Fruit fly (Drosophila melanogaster) whole organism, embryonic: ENCODE results near the gene Lst8.
A peak's percentile ranks its signal among the peaks of the same experiment; 100 is the strongest.

Experiments
- Bdp1 ChIP-seq: fragments of 200-800 bp; sonication (Bioruptor generic); optimal IDR thresholded peaks from 3 replicates; lab custom pipeline; 2016; ENCODE audit warnings: missing biosample characterization, missing genetic modification characterization
- CG10565 ChIP-seq: fragments of 200-800 bp; sonication (Bioruptor generic); optimal IDR thresholded peaks from 3 replicates; lab custom pipeline; 2016; ENCODE audit warnings: missing biosample characterization, mild to moderate bottlenecking, missing genetic modification characterization
- CG10654 ChIP-seq: fragments of 200-800 bp; sonication (Bioruptor generic); optimal IDR thresholded peaks from 2 replicates; lab custom pipeline; 2016; ENCODE audit warnings: missing biosample characterization, missing genetic modification characterization
- CG10959 ChIP-seq: fragments of 200-800 bp; sonication (Bioruptor generic); IDR thresholded peaks from 2 replicates; pipeline ENCODE4 v1.3.6; 2022; ENCODE audit warnings: missing biosample characterization, missing genetic modification characterization
- CG11093 ChIP-seq: fragments of 200-800 bp; sonication (Bioruptor generic); IDR thresholded peaks from 3 replicates; pipeline ENCODE4 v1.3.6; 2022; ENCODE audit warnings: missing biosample characterization, missing genetic modification characterization
- CG11695 ChIP-seq: fragments of 200-800 bp; sonication (Bioruptor generic); IDR thresholded peaks from 3 replicates; pipeline ENCODE4 v1.3.6; 2022; ENCODE audit warnings: missing biosample characterization, missing genetic modification characterization
- CG12219 ChIP-seq: fragments of 200-800 bp; sonication (Bioruptor generic); optimal IDR thresholded peaks from 3 replicates; lab custom pipeline; 2018; ENCODE audit warnings: missing biosample characterization, mild to moderate bottlenecking, missing genetic modification characterization
- CG12942 ChIP-seq: fragments of 200-800 bp; sonication (Bioruptor generic); optimal IDR thresholded peaks from 3 replicates; lab custom pipeline; 2016; ENCODE audit warnings: missing biosample characterization, missing genetic modification characterization
- CG13123 ChIP-seq: fragments of 200-800 bp; sonication (Bioruptor generic); optimal IDR thresholded peaks from 2 replicates; lab custom pipeline; 2016; ENCODE audit warnings: missing biosample characterization, missing genetic modification characterization
- CG14441 ChIP-seq: fragments of 200-800 bp; sonication (Bioruptor generic); IDR thresholded peaks from 2 replicates; pipeline ENCODE4 v1.3.6; 2022; ENCODE audit warnings: missing biosample characterization, missing genetic modification characterization
- CG1603 ChIP-seq: fragments of 200-800 bp; sonication (Bioruptor generic); optimal IDR thresholded peaks from 2 replicates; lab custom pipeline; 2019; ENCODE audit warnings: missing biosample characterization, mild to moderate bottlenecking, missing genetic modification characterization, moderate library complexity
- CG17359 ChIP-seq: fragments of 200-800 bp; sonication (Bioruptor generic); optimal IDR thresholded peaks from 3 replicates; lab custom pipeline; 2018; ENCODE audit warnings: missing biosample characterization, mild to moderate bottlenecking, missing genetic modification characterization, moderate library complexity
- CG2889 ChIP-seq: fragments of 200-800 bp; sonication (Bioruptor generic); IDR thresholded peaks from 3 replicates; pipeline ENCODE4 v1.3.6; 2022; ENCODE audit warnings: missing biosample characterization, missing genetic modification characterization
- CG30431 ChIP-seq: fragments of 200-800 bp; sonication (Bioruptor generic); optimal IDR thresholded peaks from 2 replicates; lab custom pipeline; 2017; ENCODE audit warnings: missing biosample characterization, missing genetic modification characterization
- CG3407 ChIP-seq: fragments of 200-800 bp; sonication (Bioruptor generic); optimal IDR thresholded peaks from 2 replicates; lab custom pipeline; 2018; ENCODE audit warnings: missing biosample characterization, mild to moderate bottlenecking, missing genetic modification characterization
- CG3847 ChIP-seq: fragments of 200-800 bp; sonication (Bioruptor generic); IDR thresholded peaks from 2 replicates; pipeline ENCODE4 v1.3.6; 2022; ENCODE audit warnings: missing biosample characterization, missing genetic modification characterization
- CG8290 ChIP-seq, 3 experiments: fragments of 200-800 bp; sonication (Bioruptor generic); optimal IDR thresholded peaks; 2 replicates each; lab custom pipeline; 2016 to 2019; ENCODE audit warnings: missing biosample characterization in 3 of 3, missing genetic modification characterization in 3 of 3, mild to moderate bottlenecking in 2 of 3, moderate library complexity in 1 of 3
- D19B ChIP-seq: fragments of 200-800 bp; sonication (Bioruptor generic); optimal IDR thresholded peaks from 2 replicates; lab custom pipeline; 2017; ENCODE audit warnings: missing biosample characterization, mild to moderate bottlenecking, missing genetic modification characterization
- Doc2 ChIP-seq: fragments of 200-800 bp; sonication (Bioruptor generic); IDR thresholded peaks from 2 replicates; pipeline ENCODE4 v1.3.6; 2022; ENCODE audit warnings: missing biosample characterization, missing genetic modification characterization
- Drgx ChIP-seq: fragments of 200-800 bp; sonication (Bioruptor generic); IDR thresholded peaks from 2 replicates; pipeline ENCODE4 v1.3.6; 2022; ENCODE audit warnings: missing biosample characterization, missing genetic modification characterization
- H2.0 ChIP-seq: fragments of 200-800 bp; sonication (Bioruptor generic); IDR thresholded peaks from 2 replicates; pipeline ENCODE4 v1.3.6; 2022; ENCODE audit warnings: missing biosample characterization, missing genetic modification characterization
- Hey ChIP-seq: fragments of 200-800 bp; sonication (Bioruptor generic); optimal IDR thresholded peaks from 3 replicates; lab custom pipeline; 2018; ENCODE audit warnings: missing biosample characterization, mild to moderate bottlenecking, missing genetic modification characterization
- Hmx ChIP-seq: fragments of 200-800 bp; sonication (Bioruptor generic); optimal IDR thresholded peaks from 2 replicates; lab custom pipeline; 2016; ENCODE audit warnings: missing biosample characterization, missing genetic modification characterization
- Neu2 ChIP-seq: fragments of 200-800 bp; sonication (Bioruptor generic); optimal IDR thresholded peaks from 3 replicates; lab custom pipeline; 2016; ENCODE audit warnings: missing biosample characterization, missing genetic modification characterization, borderline replicate concordance
- Ravus ChIP-seq: fragments of 200-800 bp; sonication (Bioruptor generic); IDR thresholded peaks from 2 replicates; pipeline ENCODE4 v1.3.6; 2022; ENCODE audit warnings: missing biosample characterization, missing genetic modification characterization
- Rfx ChIP-seq: fragments of 200-800 bp; sonication (Bioruptor generic); IDR thresholded peaks from 2 replicates; pipeline ENCODE4 v1.3.6; 2022; ENCODE audit warnings: missing biosample characterization, missing genetic modification characterization
- Sin3A ChIP-seq: fragments of >200 bp; optimal IDR thresholded peaks from 2 replicates; lab custom pipeline; 2018
- Sox100B ChIP-seq: fragments of 200-800 bp; sonication (Bioruptor generic); optimal IDR thresholded peaks from 3 replicates; lab custom pipeline; 2018; ENCODE audit warnings: missing biosample characterization, mild to moderate bottlenecking, missing genetic modification characterization
- ase ChIP-seq: fragments of 200-800 bp; sonication (Bioruptor generic); IDR thresholded peaks from 3 replicates; pipeline ENCODE4 v1.3.6; 2022; ENCODE audit warnings: missing biosample characterization, missing genetic modification characterization
- cato ChIP-seq: fragments of 200-800 bp; sonication (Bioruptor generic); optimal IDR thresholded peaks from 2 replicates; lab custom pipeline; 2016; ENCODE audit warnings: missing biosample characterization, missing genetic modification characterization, borderline replicate concordance
- caup ChIP-seq: fragments of 200-800 bp; sonication (Bioruptor generic); optimal IDR thresholded peaks from 3 replicates; lab custom pipeline; 2017; ENCODE audit warnings: missing biosample characterization, mild to moderate bottlenecking, missing genetic modification characterization, moderate library complexity; ENCODE audit not compliant: severe bottlenecking
- disco-r ChIP-seq: fragments of 200-800 bp; sonication (Bioruptor generic); optimal IDR thresholded peaks from 2 replicates; lab custom pipeline; 2016; ENCODE audit warnings: missing biosample characterization, missing genetic modification characterization
- ewg ChIP-seq: fragments of 200-800 bp; sonication (Bioruptor generic); optimal IDR thresholded peaks from 3 replicates; lab custom pipeline; 2017; ENCODE audit warnings: mild to moderate bottlenecking, missing biosample characterization, missing genetic modification reagents, missing genetic modification characterization
- gem ChIP-seq: fragments of 200-800 bp; sonication (Bioruptor generic); optimal IDR thresholded peaks from 2 replicates; lab custom pipeline; 2019; ENCODE audit warnings: missing biosample characterization, mild to moderate bottlenecking, missing genetic modification characterization, moderate library complexity
- gfzf ChIP-seq: fragments of 200-800 bp; sonication (Bioruptor generic); optimal IDR thresholded peaks from 2 replicates; lab custom pipeline; 2016; ENCODE audit warnings: missing biosample characterization, mild to moderate bottlenecking, missing genetic modification characterization, moderate library complexity
- kah ChIP-seq: fragments of 200-800 bp; sonication (Bioruptor generic); optimal IDR thresholded peaks from 2 replicates; lab custom pipeline; 2018; ENCODE audit warnings: missing biosample characterization, mild to moderate bottlenecking, missing genetic modification characterization
- kay ChIP-seq: fragments of 200-800 bp; sonication (Bioruptor generic); optimal IDR thresholded peaks from 2 replicates; lab custom pipeline; 2016; ENCODE audit warnings: missing biosample characterization, missing genetic modification characterization
- ken ChIP-seq: fragments of 200-800 bp; sonication (Bioruptor generic); IDR thresholded peaks from 3 replicates; pipeline ENCODE4 v1.3.6; 2022; ENCODE audit warnings: missing biosample characterization, missing genetic modification characterization
- luna ChIP-seq: fragments of 200-800 bp; sonication (Bioruptor generic); optimal IDR thresholded peaks from 2 replicates; lab custom pipeline; 2016; ENCODE audit warnings: missing biosample characterization, missing genetic modification characterization
- maf-S ChIP-seq: fragments of 200-800 bp; sonication (Bioruptor generic); optimal IDR thresholded peaks from 2 replicates; lab custom pipeline; 2016; ENCODE audit warnings: missing biosample characterization, missing genetic modification characterization
- mam ChIP-seq: fragments of 200-800 bp; sonication (Bioruptor generic); optimal IDR thresholded peaks from 3 replicates; lab custom pipeline; 2016; ENCODE audit warnings: missing biosample characterization, missing genetic modification characterization
- mld ChIP-seq: fragments of 200-800 bp; sonication (Bioruptor generic); IDR thresholded peaks from 3 replicates; pipeline ENCODE4 v1.3.6; 2022; ENCODE audit warnings: missing biosample characterization, missing genetic modification characterization; ENCODE audit not compliant: partially characterized antibody
- nmo ChIP-seq: fragments of 200-800 bp; sonication (Bioruptor generic); optimal IDR thresholded peaks from 2 replicates; lab custom pipeline; 2018; ENCODE audit warnings: missing biosample characterization, mild to moderate bottlenecking, missing genetic modification characterization, moderate library complexity
- odd ChIP-seq: fragments of 200-800 bp; sonication (Bioruptor generic); optimal IDR thresholded peaks from 2 replicates; lab custom pipeline; 2017; ENCODE audit warnings: missing biosample characterization, mild to moderate bottlenecking, missing genetic modification characterization
- prd ChIP-seq, 3 experiments: fragments of >200 bp in 2 of 3; fragments of 200-800 bp in 1 of 3; sonication (Bioruptor generic) in 1 of 3; optimal IDR thresholded peaks in 2 of 3; IDR thresholded peaks in 1 of 3; 2 replicates in 2 of 3; 3 replicates in 1 of 3; pipeline versions ENCODE4 v1.3.6 to Lab custom; 2017 to 2022; ENCODE audit warnings: missing biosample characterization in 1 of 3, missing genetic modification characterization in 1 of 3
- ranshi ChIP-seq: fragments of 200-800 bp; sonication (Bioruptor generic); IDR thresholded peaks from 2 replicates; pipeline ENCODE4 v1.3.6; 2022; ENCODE audit warnings: missing biosample characterization, missing genetic modification characterization
- shn ChIP-seq: fragments of 200-800 bp; sonication (Bioruptor generic); optimal IDR thresholded peaks from 3 replicates; lab custom pipeline; 2016; ENCODE audit warnings: missing biosample characterization, missing genetic modification characterization
- sisA ChIP-seq: fragments of 200-800 bp; sonication (Bioruptor generic); IDR thresholded peaks from 2 replicates; pipeline ENCODE4 v1.3.6; 2022; ENCODE audit warnings: missing biosample characterization, missing genetic modification characterization
- ssp ChIP-seq: fragments of 200-800 bp; sonication (Bioruptor generic); IDR thresholded peaks from 2 replicates; pipeline ENCODE4 v1.3.6; 2022; ENCODE audit warnings: missing biosample characterization, missing genetic modification characterization
- wdn ChIP-seq: fragments of 200-800 bp; sonication (Bioruptor generic); IDR thresholded peaks from 2 replicates; pipeline ENCODE4 v1.3.6; 2022; ENCODE audit warnings: missing biosample characterization, missing genetic modification characterization

Gene Lst8

dm6 chrX:9640690-9641149 is 35.0 kb upstream of the Lst8 start (continued):
- TF ChIP-seq CG17359 (peak; percentile 98), ken (GFP tag; lab: Robert Waterston, UW) (peak; percentile 93), D19B (peak; percentile 93), Rfx (peak; percentile 98), Doc2 (GFP tag; lab: Robert Waterston, UW) (peak; percentile 32; the same call in 1 of the 2 replicates), prd (optimal IDR thresholded peaks at IDR 0.05; lab: Kevin White, UChicago) (no peak), prd (GFP tag; IDR thresholded peaks at IDR 0.05; lab: Robert Waterston, UW) (peak; percentile 88), shn (GFP tag; lab: Kevin White, UChicago) (peak; percentile 80), wdn (GFP tag; lab: Robert Waterston, UW) (peak; percentile 95), luna (GFP tag; lab: Kevin White, UChicago) (peak; percentile 85), maf-S (GFP tag; lab: Kevin White, UChicago) (peak; percentile 93), sisA (GFP tag; lab: Robert Waterston, UW) (peak; percentile 76), CG14441 (GFP tag; lab: Robert Waterston, UW) (peak; percentile 94), Sin3A (no peak), Drgx (peak; percentile 96), caup (GFP tag; lab: Kevin White, UChicago) (peak; percentile 99), CG2889 (GFP tag; lab: Robert Waterston, UW) (peak; percentile 90), CG8290 (GFP tag; optimal IDR thresholded peaks at IDR 0.05; lab: Kevin White, UChicago) (peak; percentile 77), CG8290 (tag; optimal IDR thresholded peaks at IDR 0.05; lab: Kevin White, UChicago) (peak; percentile 70 to 99), mld (GFP tag; lab: Robert Waterston, UW) (0 out of 3 replicates have a peak, but pooled peaks have one; percentile 34), ssp (GFP tag; lab: Robert Waterston, UW) (peak; percentile 67), nmo (GFP tag; lab: Kevin White, UChicago) (peak; percentile 96), ase (peak; percentile 93; the same call in 2 of the 3 replicates), kah (GFP tag; lab: Kevin White, UChicago) (peak; percentile 93), H2.0 (peak; percentile 91), mam (GFP tag; lab: Kevin White, UChicago) (peak; percentile 95), Hmx (GFP tag; lab: Kevin White, UChicago) (peak; percentile 91), CG11695 (GFP tag; lab: Robert Waterston, UW) (peak; percentile 97), cato (GFP tag; lab: Kevin White, UChicago) (peak; percentile 77), Sox100B (GFP tag; lab: Kevin White, UChicago) (peak; percentile 96), CG12942 (GFP tag; lab: Kevin White, UChicago) (peak; percentile 87), CG3847 (GFP tag; lab: Robert Waterston, UW) (peak; percentile 94), Neu2 (GFP tag; lab: Kevin White, UChicago) (peak; percentile 75), CG12219 (GFP tag; lab: Kevin White, UChicago) (peak; percentile 99), CG30431 (GFP tag; lab: Kevin White, UChicago) (peak; percentile 79), CG10959 (GFP tag; lab: Robert Waterston, UW) (peak; percentile 60), CG11093 (GFP tag; lab: Robert Waterston, UW) (peak; percentile 68; the same call in 2 of the 3 replicates), disco-r (GFP tag; lab: Kevin White, UChicago) (peak; percentile 92), ewg (GFP tag; lab: Kevin White, UChicago) (peak; percentile 86), CG10565 (GFP tag; lab: Kevin White, UChicago) (peak; percentile 68), kay (GFP tag; lab: Kevin White, UChicago) (peak; percentile 79), CG3407 (GFP tag; lab: Kevin White, UChicago) (peak; percentile 90), gfzf (peak; percentile 14), CG13123 (GFP tag; lab: Kevin White, UChicago) (peak; percentile 72), odd (GFP tag; lab: Kevin White, UChicago) (peak; percentile 98), Ravus (GFP tag; lab: Robert Waterston, UW) (peak; percentile 80), Hey (tag; lab: Kevin White, UChicago) (peak; percentile 89), gem (tag; lab: Kevin White, UChicago) (peak; percentile 98), ranshi (GFP tag; lab: Robert Waterston, UW) (peak; percentile 94), CG10654 (GFP tag; lab: Kevin White, UChicago) (peak; percentile 94), Bdp1 (GFP tag; lab: Kevin White, UChicago) (peak; percentile 86), CG1603 (peak; percentile 96)
